Worm (Caenorhabditis elegans): ENCODE measurements around the gene stdh-3.

ce11 chrV:13931225-13931624 lies 26.8 kb downstream of the stdh-3 start, which contains the start of gene C06B3.16:
- TF ChIP-seq lin-26 (GFP tag; IDR thresholded peaks at IDR 0.05) (no peak), tlf-1 (GFP tag; optimal IDR thresholded peaks at IDR 0.05) (no peak), athp-1 (tag; optimal IDR thresholded peaks at IDR 0.05) (no peak), aptf-2 (GFP tag; conservative IDR thresholded peaks at IDR 0.05) (no peak), snpc-4 (GFP tag; optimal IDR thresholded peaks at IDR 0.05) (no peak), snpc-4 (tag; optimal IDR thresholded peaks at IDR 0.05) (no peak), ama-1 (optimal IDR thresholded peaks at IDR 0.05) (no peak), ama-1 (GFP tag; optimal IDR thresholded peaks at IDR 0.05) (no peak), hsf-1 (GFP tag; IDR thresholded peaks at IDR 0.05) (no peak), rcor-1 (GFP tag; IDR thresholded peaks at IDR 0.05) (no peak), pha-4 (tag; optimal IDR thresholded peaks at IDR 0.05) (no peak)
